Worm (Caenorhabditis elegans): Measurements from ENCODE around the gene C18A3.11.
A peak's percentile ranks its signal among the peaks of the same experiment; 100 is the strongest.

C18A3.11 gene

ce11 chrII:5714807-5715206 is 16.0 kb upstream of the C18A3.11 start, which contains the start of the genes tiar-1 and lelo-4:
Gene tiar-1, minus strand, starts transcription at chrII:5714823.
Gene lelo-4, plus strand, starts transcription at chrII:5714924.
- TF ChIP-seq nhr-76 (tag; optimal IDR thresholded peaks at IDR 0.05) (no peak), pqm-1 (tag; optimal IDR thresholded peaks at IDR 0.05) (no peak), R02D3.7 (tag; optimal IDR thresholded peaks at IDR 0.05) (no peak), fos-1 (tag; optimal IDR thresholded peaks at IDR 0.05) (no peak), nhr-237 (tag; optimal IDR thresholded peaks at IDR 0.05) (no peak), nhr-12 (tag; optimal IDR thresholded peaks at IDR 0.05) (no peak), pha-4 (tag; optimal IDR thresholded peaks at IDR 0.05) (peak; percentile 78), skn-1 (tag; optimal IDR thresholded peaks at IDR 0.05) (peak; percentile 12), lsy-12 (tag; optimal IDR thresholded peaks at IDR 0.05) (no peak), egl-27 (tag; optimal IDR thresholded peaks at IDR 0.05) (no peak), elt-2 (tag; optimal IDR thresholded peaks at IDR 0.05) (peak; percentile 76), nhr-67 (tag; optimal IDR thresholded peaks at IDR 0.05) (no peak), elt-3 (tag; optimal IDR thresholded peaks at IDR 0.05) (no peak), nhr-25 (tag; optimal IDR thresholded peaks at IDR 0.05) (peak; percentile 76), nhr-23 (tag; optimal IDR thresholded peaks at IDR 0.05) (peak; percentile 66), lin-39 (tag; optimal IDR thresholded peaks at IDR 0.05) (peak; percentile 48), ZK546.5 (tag; optimal IDR thresholded peaks at IDR 0.05) (peak; percentile 61), snpc-4 (tag; optimal IDR thresholded peaks at IDR 0.05) (peak; percentile 84), unc-39 (tag; optimal IDR thresholded peaks at IDR 0.05) (no peak), ama-1 (optimal IDR thresholded peaks at IDR 0.05) (peak; percentile 61), egl-5 (tag; optimal IDR thresholded peaks at IDR 0.05) (no peak), tbx-2 (tag; optimal IDR thresholded peaks at IDR 0.05) (no peak), jun-1 (tag; optimal IDR thresholded peaks at IDR 0.05) (no peak), hmg-11 (tag; optimal IDR thresholded peaks at IDR 0.05) (peak; percentile 47), nhr-43 (tag; optimal IDR thresholded peaks at IDR 0.05; ENCODE audit: poor library complexity, severe bottlenecking) (peak; percentile 26), ceh-28 (tag; optimal IDR thresholded peaks at IDR 0.05) (no peak), fkh-10 (GFP tag; optimal IDR thresholded peaks at IDR 0.05) (no peak), fkh-2 (tag; optimal IDR thresholded peaks at IDR 0.05) (no peak), ceh-82 (tag; optimal IDR thresholded peaks at IDR 0.05) (no peak), lin-15B (tag; optimal IDR thresholded peaks at IDR 0.05) (peak; percentile 86), nfya-1 (tag; optimal IDR thresholded peaks at IDR 0.05; ENCODE audit: insufficient read depth) (peak; percentile 78), elt-1 (tag; optimal IDR thresholded peaks at IDR 0.05) (no peak), nhr-28 (tag; optimal IDR thresholded peaks at IDR 0.05) (no peak), unc-62 (GFP tag; optimal IDR thresholded peaks at IDR 0.05) (no peak), daf-12 (tag; optimal IDR thresholded peaks at IDR 0.05) (no peak), eor-1 (tag; optimal IDR thresholded peaks at IDR 0.05) (no peak)

ce11 chrII:5715745-5716357 is 15.0 kb upstream of the C18A3.11 start, which contains the start of the genes C18A3.10 and C18A3.3:
Gene C18A3.10, minus strand, starts transcription at chrII:5715845.
Gene C18A3.3, plus strand, starts transcription at chrII:5716307.
- TF ChIP-seq mml-1 (tag; optimal IDR thresholded peaks at IDR 0.05), result no peak
- TF ChIP-seq nhr-12 (tag; optimal IDR thresholded peaks at IDR 0.05), result no peak
- TF ChIP-seq egl-5 (tag; optimal IDR thresholded peaks at IDR 0.05), result no peak
- no peak for TF ChIP-seq ztf-11 (tag; optimal IDR thresholded peaks at IDR 0.05)
- TF ChIP-seq sea-2 (GFP tag; optimal IDR thresholded peaks at IDR 0.05), result no peak
- no peak for TF ChIP-seq lin-39 (tag; optimal IDR thresholded peaks at IDR 0.05)
- TF ChIP-seq fos-1 (tag; optimal IDR thresholded peaks at IDR 0.05), result no peak
- no peak for TF ChIP-seq daf-12 (tag; optimal IDR thresholded peaks at IDR 0.05)
- TF ChIP-seq fkh-2 (tag; optimal IDR thresholded peaks at IDR 0.05), result no peak

- TF ChIP-seq elt-1 (tag; optimal IDR thresholded peaks at IDR 0.05) (no peak), lsy-12 (tag; optimal IDR thresholded peaks at IDR 0.05) (no peak), eor-1 (tag; optimal IDR thresholded peaks at IDR 0.05) (no peak), egl-5 (tag; optimal IDR thresholded peaks at IDR 0.05) (no peak), snpc-4 (tag; optimal IDR thresholded peaks at IDR 0.05) (no peak), hmg-11 (tag; optimal IDR thresholded peaks at IDR 0.05) (no peak)
Measured at ce11 chrII:5717831-5718230, 13.0 kb upstream of the C18A3.11 start, which contains the start of gene zipt-3. Gene zipt-3, plus strand, starts transcription at chrII:5718131.

Measured in whole organism, L3 larva.